Worm (Caenorhabditis elegans): ENCODE data around the gene str-112.

ce11 chrV:7164210-7164609 lies 26.0 kb upstream of the str-112 start, which contains the start of gene srh-83:
- no peak for TF ChIP-seq nhr-28 (tag; optimal IDR thresholded peaks at IDR 0.05)
- TF ChIP-seq pha-4 (GFP tag; IDR thresholded peaks at IDR 0.05), result no peak
- TF ChIP-seq pha-4 (tag; optimal IDR thresholded peaks at IDR 0.05), result no peak
- TF ChIP-seq unc-39 (tag; optimal IDR thresholded peaks at IDR 0.05), result no peak
- no peak for TF ChIP-seq pqm-1 (tag; optimal IDR thresholded peaks at IDR 0.05)
- no peak for TF ChIP-seq nhr-11 (tag; optimal IDR thresholded peaks at IDR 0.05)
- no peak for TF ChIP-seq mes-2 (tag; optimal IDR thresholded peaks at IDR 0.05; ENCODE audit: poor library complexity, severe bottlenecking)
- no peak for TF ChIP-seq Y48G9A.11 (GFP tag; IDR thresholded peaks at IDR 0.05)
- TF ChIP-seq gei-8 (GFP tag; optimal IDR thresholded peaks at IDR 0.05), result no peak
- TF ChIP-seq ceh-82 (tag; optimal IDR thresholded peaks at IDR 0.05), result no peak
- TF ChIP-seq lin-13 (GFP tag; optimal IDR thresholded peaks at IDR 0.05), result no peak
- no peak for TF ChIP-seq R02D3.7 (tag; optimal IDR thresholded peaks at IDR 0.05)
- no peak for TF ChIP-seq nhr-6 (tag; optimal IDR thresholded peaks at IDR 0.05)
- no peak for TF ChIP-seq mep-1 (tag; optimal IDR thresholded peaks at IDR 0.05)

Data from whole organism, L4 larva.